Worm (Caenorhabditis elegans) whole organism, early embryonic: ENCODE measurements around the gene K03B4.1.

ENCODE experiments used
- B0310.2 ChIP-seq: sonication (generic microtip); optimal IDR thresholded peaks from 2 replicates; lab custom pipeline; 2016; ENCODE audit warnings: mild to moderate bottlenecking, missing genetic modification characterization, missing compliant biosample characterization
- F13C5.2 ChIP-seq: sonication (generic microtip); optimal IDR thresholded peaks from 2 replicates; lab custom pipeline; 2017; ENCODE audit warnings: mild to moderate bottlenecking, missing genetic modification characterization, inconsistent platforms, missing compliant biosample characterization
- aly-1 ChIP-seq: sonication (generic microtip); optimal IDR thresholded peaks from 2 replicates; lab custom pipeline; 2016; ENCODE audit warnings: missing genetic modification characterization, missing compliant biosample characterization
- ama-1 ChIP-seq: fragments of 150-350 bp; optimal IDR thresholded peaks from 2 replicates; lab custom pipeline; 2014
- ceh-13 ChIP-seq: fragments of 200-800 bp; sonication (Bioruptor generic); optimal IDR thresholded peaks from 2 replicates; lab custom pipeline; 2018; ENCODE audit warnings: mild to moderate bottlenecking, missing genetic modification characterization, missing compliant biosample characterization
- ceh-36 ChIP-seq: sonication (generic microtip); optimal IDR thresholded peaks from 2 replicates; lab custom pipeline; 2016; ENCODE audit warnings: missing genetic modification characterization, inconsistent platforms, missing compliant biosample characterization
- ets-7 ChIP-seq: sonication (generic microtip); optimal IDR thresholded peaks from 2 replicates; lab custom pipeline; 2016; ENCODE audit warnings: missing genotype, missing genetic modification characterization, missing compliant biosample characterization
- flt-1 ChIP-seq: fragments of 200-800 bp; sonication (Bioruptor generic); IDR thresholded peaks from 2 replicates; pipeline ENCODE4 v1.3.6; 2022; ENCODE audit warnings: missing genetic modification characterization, missing compliant biosample characterization
- hmbx-1 ChIP-seq: sonication (generic microtip); optimal IDR thresholded peaks from 2 replicates; lab custom pipeline; 2016; ENCODE audit warnings: mild to moderate bottlenecking, missing genetic modification characterization, missing compliant biosample characterization
- hmg-4 ChIP-seq: fragments of 200-800 bp; sonication (Bioruptor generic); optimal IDR thresholded peaks from 2 replicates; lab custom pipeline; 2018; ENCODE audit warnings: mild to moderate bottlenecking, missing genetic modification characterization, missing compliant biosample characterization
- hnd-1 ChIP-seq: sonication (generic microtip); optimal IDR thresholded peaks from 2 replicates; lab custom pipeline; 2016; ENCODE audit warnings: missing genetic modification characterization, missing compliant biosample characterization
- pes-1 ChIP-seq: fragments of 200-800 bp; sonication (Bioruptor generic); IDR thresholded peaks from 2 replicates; pipeline ENCODE4 v1.3.6; 2022; ENCODE audit warnings: missing genetic modification reagents, missing genetic modification characterization, missing compliant biosample characterization
- scrt-1 ChIP-seq: fragments of 200-800 bp; sonication (Bioruptor generic); IDR thresholded peaks from 2 replicates; pipeline ENCODE4 v1.3.6; 2022; ENCODE audit warnings: missing genetic modification characterization, missing compliant biosample characterization
- sea-1 ChIP-seq: fragments of 200-800 bp; sonication (Bioruptor generic); conservative IDR thresholded peaks from 2 replicates; pipeline ENCODE4 v1.3.6; 2022; ENCODE audit warnings: missing genetic modification characterization, missing compliant biosample characterization
- tbx-11 ChIP-seq: fragments of 200-800 bp; sonication (Bioruptor generic); IDR thresholded peaks from 2 replicates; pipeline ENCODE4 v1.3.6; 2022; ENCODE audit warnings: missing genetic modification characterization, missing compliant biosample characterization
- tbx-37 ChIP-seq: fragments of 200-800 bp; sonication (Bioruptor generic); conservative IDR thresholded peaks from 2 replicates; pipeline ENCODE4 v1.3.6; 2022; ENCODE audit warnings: missing genetic modification reagents, missing genetic modification characterization, missing compliant biosample characterization
- tra-4 ChIP-seq: sonication (generic microtip); optimal IDR thresholded peaks from 2 replicates; lab custom pipeline; 2017; ENCODE audit warnings: missing genetic modification characterization, missing compliant biosample characterization

K03B4.1 gene

ce11 chrV:4710464-4710863, 21.3 kb downstream of the K03B4.1 start, which contains the start of gene oac-24:
TSS of gene oac-24 (plus strand) at chrV:4710764.
- TF ChIP-seq pes-1 (no peak), tra-4 (tag; lab: Kevin White, UChicago) (no peak)

ce11 chrV:4719965-4720364, 30.8 kb downstream of the K03B4.1 start, which contains the start of gene prx-6:
TSS of gene prx-6 (minus strand) at chrV:4720093.
- no peak for TF ChIP-seq tbx-37
- TF ChIP-seq tra-4 (tag; lab: Kevin White, UChicago) = no peak
- no peak for TF ChIP-seq ceh-13 (GFP tag; lab: Kevin White, UChicago)
- no peak for TF ChIP-seq B0310.2 (tag; lab: Kevin White, UChicago)
- TF ChIP-seq F13C5.2 (tag; lab: Kevin White, UChicago) = no peak
- TF ChIP-seq aly-1 = no peak
- no peak for TF ChIP-seq ets-7 (tag; lab: Kevin White, UChicago)
- TF ChIP-seq flt-1 (GFP tag; lab: Robert Waterston, UW) = no peak
- TF ChIP-seq scrt-1 (GFP tag; lab: Robert Waterston, UW) = no peak

- no peak for TF ChIP-seq hmg-4 (GFP tag; lab: Kevin White, UChicago)
- TF ChIP-seq pes-1 = no peak
- no peak for TF ChIP-seq flt-1 (GFP tag; lab: Robert Waterston, UW)
- TF ChIP-seq sea-1 (GFP tag; lab: Robert Waterston, UW) = no peak
- no peak for TF ChIP-seq tbx-11
- TF ChIP-seq tra-4 (tag; lab: Kevin White, UChicago) = no peak
- TF ChIP-seq ceh-36 (tag; lab: Kevin White, UChicago) = no peak
- no peak for TF ChIP-seq ama-1 (lab: Kevin White, UChicago)
- TF ChIP-seq B0310.2 (tag; lab: Kevin White, UChicago) = no peak
- no peak for TF ChIP-seq scrt-1 (GFP tag; lab: Robert Waterston, UW)
- no peak for TF ChIP-seq tbx-37
- TF ChIP-seq F13C5.2 (tag; lab: Kevin White, UChicago) = no peak
- no peak for TF ChIP-seq aly-1
- no peak for TF ChIP-seq hmbx-1 (tag; lab: Kevin White, UChicago)
- TF ChIP-seq ets-7 (tag; lab: Kevin White, UChicago) = no peak
These were observed 31.8 kb downstream of the K03B4.1 start for ce11 chrV:4720884-4721464.

- TF ChIP-seq pes-1 (no peak), hmbx-1 (tag; lab: Kevin White, UChicago) (no peak), ceh-36 (tag; lab: Kevin White, UChicago) (no peak), tra-4 (tag; lab: Kevin White, UChicago) (no peak), flt-1 (GFP tag; lab: Robert Waterston, UW) (no peak)
These were observed 33.2 kb downstream of the K03B4.1 start, which contains the start of gene F39G3.5 for ce11 chrV:4722314-4722713. TSS of gene F39G3.5 (plus strand) at chrV:4722614.

- TF ChIP-seq hmg-4 (GFP tag; lab: Kevin White, UChicago) (no peak), pes-1 (no peak), ama-1 (lab: Kevin White, UChicago) (no peak), ets-7 (tag; lab: Kevin White, UChicago) (no peak), hmbx-1 (tag; lab: Kevin White, UChicago) (no peak), B0310.2 (tag; lab: Kevin White, UChicago) (no peak), hnd-1 (no peak), flt-1 (GFP tag; lab: Robert Waterston, UW) (no peak), tra-4 (tag; lab: Kevin White, UChicago) (no peak), ceh-36 (tag; lab: Kevin White, UChicago) (no peak), ceh-13 (GFP tag; lab: Kevin White, UChicago) (no peak), aly-1 (no peak), F13C5.2 (tag; lab: Kevin White, UChicago) (no peak)
These were observed 35.3 kb downstream of the K03B4.1 start, which contains the start of gene F39G3.4 for ce11 chrV:4724453-4724852. TSS of gene F39G3.4 (plus strand) at chrV:4724753.

ce11 chrV:4730075-4730474, 40.9 kb downstream of the K03B4.1 start, which contains the start of gene tig-2:
TSS of gene tig-2 (minus strand) at chrV:4730161.
- TF ChIP-seq scrt-1 (GFP tag; lab: Robert Waterston, UW) (no peak), hmg-4 (GFP tag; lab: Kevin White, UChicago) (no peak), ceh-36 (tag; lab: Kevin White, UChicago) (no peak), ets-7 (tag; lab: Kevin White, UChicago) (no peak), pes-1 (no peak)

- TF ChIP-seq hmbx-1 (tag; lab: Kevin White, UChicago) (peak; percentile 63), flt-1 (GFP tag; lab: Robert Waterston, UW) (peak; percentile 74), tra-4 (tag; lab: Kevin White, UChicago) (peak; percentile 15), ama-1 (lab: Kevin White, UChicago) (no peak), aly-1 (peak; percentile 65), hmg-4 (GFP tag; lab: Kevin White, UChicago) (peak; percentile 85), scrt-1 (GFP tag; lab: Robert Waterston, UW) (peak; percentile 85), ceh-13 (GFP tag; lab: Kevin White, UChicago) (peak; percentile 83), sea-1 (GFP tag; lab: Robert Waterston, UW) (peak; percentile 74; the same call in 1 of the 2 replicates), B0310.2 (tag; lab: Kevin White, UChicago) (peak; percentile 65), ets-7 (tag; lab: Kevin White, UChicago) (peak; percentile 61), tbx-37 (peak; percentile 82), pes-1 (peak; percentile 90), tbx-11 (peak; percentile 87), F13C5.2 (tag; lab: Kevin White, UChicago) (peak; percentile 94), ceh-36 (tag; lab: Kevin White, UChicago) (peak; percentile 81), hnd-1 (peak; percentile 75)
These were observed 42.2 kb downstream of the K03B4.1 start, which contains the start of gene F39G3.3 for ce11 chrV:4731154-4731961. TSS of gene F39G3.3 (plus strand) at chrV:4731911.
